Worm (Caenorhabditis elegans) whole organism, L2 larva: ENCODE data around the gene F33A8.7.

Experiments used
- C34F6.9 ChIP-seq: fragments of 150-350 bp; optimal IDR thresholded peaks from 2 replicates; lab custom pipeline; 2014; ENCODE audit warnings: missing biosample characterization, missing genetic modification characterization
- F13H6.1 ChIP-seq: sonication (generic microtip); optimal IDR thresholded peaks from 2 replicates; lab custom pipeline; 2016; ENCODE audit warnings: missing genetic modification characterization, missing compliant biosample characterization
- R02D3.7 ChIP-seq: fragments of 150-350 bp; optimal IDR thresholded peaks from 2 replicates; lab custom pipeline; 2014; ENCODE audit warnings: missing biosample characterization, missing genetic modification characterization
- ZK546.5 ChIP-seq: sonication (generic microtip); optimal IDR thresholded peaks from 2 replicates; lab custom pipeline; 2017; ENCODE audit warnings: missing biosample characterization, missing genetic modification characterization
- aly-2 ChIP-seq: fragments of 150-350 bp; optimal IDR thresholded peaks from 2 replicates; lab custom pipeline; 2014; ENCODE audit warnings: missing biosample characterization, missing genetic modification characterization
- ama-1 ChIP-seq: fragments of 150-350 bp; optimal IDR thresholded peaks from 2 replicates; lab custom pipeline; 2018; ENCODE audit warnings: inconsistent platforms
- blmp-1 ChIP-seq: sonication (generic microtip); optimal IDR thresholded peaks from 2 replicates; lab custom pipeline; 2017; ENCODE audit warnings: missing genetic modification characterization, mild to moderate bottlenecking, missing compliant biosample characterization, antibody characterized with exemption, moderate library complexity; ENCODE audit not compliant: insufficient read depth
- ceh-82 ChIP-seq: fragments of 150-350 bp; optimal IDR thresholded peaks from 2 replicates; lab custom pipeline; 2014; ENCODE audit warnings: missing biosample characterization, missing genetic modification characterization
- crh-2 ChIP-seq: sonication (generic microtip); optimal IDR thresholded peaks from 2 replicates; lab custom pipeline; 2017; ENCODE audit warnings: missing biosample characterization, missing genetic modification characterization
- dmd-4 ChIP-seq: sonication (generic microtip); optimal IDR thresholded peaks from 2 replicates; lab custom pipeline; 2017; ENCODE audit warnings: missing biosample characterization, missing genetic modification characterization
- elt-3 ChIP-seq: sonication (generic microtip); optimal IDR thresholded peaks from 2 replicates; lab custom pipeline; 2017; ENCODE audit warnings: missing biosample characterization, missing genetic modification characterization
- fos-1 ChIP-seq: fragments of 150-350 bp; optimal IDR thresholded peaks from 2 replicates; lab custom pipeline; 2014; ENCODE audit warnings: missing biosample characterization, missing genetic modification characterization
- gmeb-1 ChIP-seq: fragments of 150-350 bp; optimal IDR thresholded peaks from 2 replicates; lab custom pipeline; 2014; ENCODE audit warnings: missing biosample characterization, missing genetic modification characterization
- lin-11 ChIP-seq: fragments of 150-350 bp; sonication (generic microtip); optimal IDR thresholded peaks from 2 replicates; lab custom pipeline; 2014; ENCODE audit warnings: missing biosample characterization, missing genetic modification characterization, inconsistent platforms, mixed read lengths
- lin-13 ChIP-seq: fragments of 150-350 bp; optimal IDR thresholded peaks from 2 replicates; lab custom pipeline; 2014; ENCODE audit warnings: missing biosample characterization, missing genetic modification reagents, missing genetic modification characterization
- lin-39 ChIP-seq: fragments of 150-350 bp; optimal IDR thresholded peaks from 2 replicates; lab custom pipeline; 2014; ENCODE audit warnings: missing biosample characterization, missing genetic modification reagents, missing genetic modification characterization
- lsy-2 ChIP-seq, 2 experiments: fragments of 150-350 bp in 1 of 2; sonication (generic microtip) in 1 of 2; optimal IDR thresholded peaks; 2 replicates each; lab custom pipeline; 2014 to 2017; ENCODE audit warnings: missing biosample characterization in 2 of 2, missing genetic modification characterization in 2 of 2
- mab-5 ChIP-seq: fragments of 150-350 bp; optimal IDR thresholded peaks from 2 replicates; lab custom pipeline; 2014; ENCODE audit warnings: missing biosample characterization, missing genetic modification characterization
- mbf-1 ChIP-seq: sonication (generic microtip); optimal IDR thresholded peaks from 2 replicates; lab custom pipeline; 2017; ENCODE audit warnings: missing biosample characterization, missing genetic modification characterization
- mdl-1 ChIP-seq, 2 experiments: fragments of 150-350 bp in 1 of 2; sonication (generic microtip) in 1 of 2; optimal IDR thresholded peaks; 2 replicates each; lab custom pipeline; 2017; ENCODE audit warnings: missing biosample characterization in 2 of 2, missing genetic modification characterization in 2 of 2
- nhr-10 ChIP-seq: sonication (generic microtip); optimal IDR thresholded peaks from 2 replicates; lab custom pipeline; 2017; ENCODE audit warnings: missing biosample characterization, missing genetic modification characterization
- nhr-11 ChIP-seq: fragments of 150-350 bp; optimal IDR thresholded peaks from 2 replicates; lab custom pipeline; 2014; ENCODE audit warnings: missing biosample characterization, missing genetic modification characterization
- nhr-129 ChIP-seq: fragments of 150-350 bp; optimal IDR thresholded peaks from 2 replicates; lab custom pipeline; 2014; ENCODE audit warnings: missing biosample characterization, missing genetic modification characterization
- nhr-21 ChIP-seq: fragments of 150-350 bp; optimal IDR thresholded peaks from 2 replicates; lab custom pipeline; 2014; ENCODE audit warnings: missing biosample characterization, missing genetic modification characterization
- nhr-23 ChIP-seq: fragments of 150-350 bp; optimal IDR thresholded peaks from 2 replicates; lab custom pipeline; 2014; ENCODE audit warnings: missing biosample characterization, missing genetic modification reagents, missing genetic modification characterization
- nhr-237 ChIP-seq: fragments of 150-350 bp; optimal IDR thresholded peaks from 2 replicates; lab custom pipeline; 2014; ENCODE audit warnings: missing biosample characterization, missing genetic modification characterization
- nhr-25 ChIP-seq: fragments of 150-350 bp; sonication (generic microtip); optimal IDR thresholded peaks from 3 replicates; lab custom pipeline; 2014; ENCODE audit warnings: missing biosample characterization, missing genetic modification characterization
- nhr-6 ChIP-seq: fragments of 150-350 bp; optimal IDR thresholded peaks from 2 replicates; lab custom pipeline; 2014; ENCODE audit warnings: missing biosample characterization, missing genetic modification characterization
- nhr-77 ChIP-seq: fragments of 150-350 bp; optimal IDR thresholded peaks from 2 replicates; lab custom pipeline; 2014; ENCODE audit warnings: missing biosample characterization, missing genetic modification characterization
- peb-1 ChIP-seq: fragments of 150-350 bp; optimal IDR thresholded peaks from 2 replicates; lab custom pipeline; 2014; ENCODE audit warnings: missing biosample characterization, missing genetic modification characterization
- sem-4 ChIP-seq: fragments of 150-350 bp; optimal IDR thresholded peaks from 2 replicates; lab custom pipeline; 2014; ENCODE audit warnings: missing biosample characterization, missing genetic modification reagents, missing genetic modification characterization
- unc-39 ChIP-seq: fragments of 150-350 bp; optimal IDR thresholded peaks from 2 replicates; lab custom pipeline; 2014; ENCODE audit warnings: missing biosample characterization, missing genetic modification characterization
- unc-55 ChIP-seq: fragments of 150-350 bp; sonication (generic microtip); optimal IDR thresholded peaks from 3 replicates; lab custom pipeline; 2014; ENCODE audit warnings: missing biosample characterization, missing genetic modification reagents, missing genetic modification characterization
- unc-62 ChIP-seq: fragments of 150-350 bp; optimal IDR thresholded peaks from 2 replicates; lab custom pipeline; 2014; ENCODE audit warnings: missing biosample characterization, missing genetic modification reagents, missing genetic modification characterization
- ztf-1 ChIP-seq: fragments of 200-800 bp; sonication (Bioruptor generic); conservative IDR thresholded peaks from 2 replicates; pipeline ENCODE4 v1.3.6; 2022; ENCODE audit warnings: missing genetic modification characterization, missing compliant biosample characterization
- ztf-11 ChIP-seq: sonication (generic microtip); optimal IDR thresholded peaks from 2 replicates; lab custom pipeline; 2017; ENCODE audit warnings: missing biosample characterization, missing genetic modification characterization
- ztf-4 ChIP-seq: fragments of 150-350 bp; optimal IDR thresholded peaks from 2 replicates; lab custom pipeline; 2014; ENCODE audit warnings: missing biosample characterization, missing genetic modification characterization

Gene F33A8.7

ce11 chrII:11042878-11043331, 17.4 kb upstream of the F33A8.7 start (continued):
- TF ChIP-seq blmp-1 (peak; percentile 44), unc-55 (GFP tag; lab: Kevin White, UChicago) (peak; percentile 94), aly-2 (tag; lab: Kevin White, UChicago) (no peak), ztf-1 (GFP tag; lab: Robert Waterston, UW) (no peak), fos-1 (peak; percentile 38), nhr-11 (tag; lab: Kevin White, UChicago) (no peak), lsy-2 (tag; optimal IDR thresholded peaks at IDR 0.05; lab: Kevin White, UChicago) (peak in 1 of 2 experiments; percentile 71), C34F6.9 (tag; lab: Kevin White, UChicago) (peak; percentile 93), ama-1 (lab: Kevin White, UChicago) (peak; percentile 66), lin-39 (tag; lab: Kevin White, UChicago) (no peak), R02D3.7 (tag; lab: Kevin White, UChicago) (no peak), mab-5 (tag; lab: Kevin White, UChicago) (peak; percentile 2), mdl-1 (tag; optimal IDR thresholded peaks at IDR 0.05; lab: Kevin White, UChicago) (peak; percentile 42 to 47), nhr-21 (tag; lab: Kevin White, UChicago) (peak; percentile 23), nhr-23 (tag; lab: Kevin White, UChicago) (no peak), F13H6.1 (tag; lab: Kevin White, UChicago) (peak; percentile 92), nhr-237 (no peak), lin-11 (peak; percentile 77), unc-39 (tag; lab: Kevin White, UChicago) (no peak), ZK546.5 (tag; lab: Kevin White, UChicago) (no peak), dmd-4 (tag; lab: Kevin White, UChicago) (no peak), unc-62 (GFP tag; lab: Kevin White, UChicago) (no peak)

ce11 chrII:11041846-11042262, 16.4 kb upstream of the F33A8.7 start:
- TF ChIP-seq lsy-2 (tag; optimal IDR thresholded peaks at IDR 0.05; lab: Kevin White, UChicago) (peak in 1 of 2 experiments; percentile 64), C34F6.9 (tag; lab: Kevin White, UChicago) (peak; percentile 81), nhr-77 (tag; lab: Kevin White, UChicago) (no peak), crh-2 (tag; lab: Kevin White, UChicago) (peak; percentile 39), peb-1 (tag; lab: Kevin White, UChicago) (no peak), blmp-1 (no peak), nhr-237 (no peak), ztf-4 (peak; percentile 49), nhr-21 (tag; lab: Kevin White, UChicago) (no peak), nhr-129 (tag; lab: Kevin White, UChicago) (peak; percentile 50), nhr-6 (peak; percentile 26), F13H6.1 (tag; lab: Kevin White, UChicago) (peak; percentile 42), ztf-1 (GFP tag; lab: Robert Waterston, UW) (no peak), sem-4 (tag; lab: Kevin White, UChicago) (peak; percentile 28), unc-55 (GFP tag; lab: Kevin White, UChicago) (peak; percentile 53)

- TF ChIP-seq lin-13 (GFP tag; lab: Kevin White, UChicago) (no peak), unc-55 (GFP tag; lab: Kevin White, UChicago) (no peak), nhr-25 (tag; lab: Kevin White, UChicago) (no peak), F13H6.1 (tag; lab: Kevin White, UChicago) (no peak), nhr-10 (tag; lab: Kevin White, UChicago) (no peak), gmeb-1 (tag; lab: Kevin White, UChicago) (no peak), ztf-1 (GFP tag; lab: Robert Waterston, UW) (no peak), ceh-82 (no peak), nhr-6 (no peak), nhr-11 (tag; lab: Kevin White, UChicago) (no peak), lsy-2 (tag; optimal IDR thresholded peaks at IDR 0.05; lab: Kevin White, UChicago) (no peak), mbf-1 (tag; lab: Kevin White, UChicago) (no peak), dmd-4 (tag; lab: Kevin White, UChicago) (no peak), elt-3 (tag; lab: Kevin White, UChicago) (no peak), unc-39 (tag; lab: Kevin White, UChicago) (no peak), ztf-11 (tag; lab: Kevin White, UChicago) (no peak), lin-39 (tag; lab: Kevin White, UChicago) (no peak), nhr-77 (tag; lab: Kevin White, UChicago) (no peak)
These were observed 15.6 kb upstream of the F33A8.7 start, which contains the start of gene cey-1 for ce11 chrII:11041027-11041426. TSS of gene cey-1 (minus strand) at chrII:11041206.
